Worm (Caenorhabditis elegans) whole organism, L1 larva: Measurements from ENCODE around the gene C17C3.11.

Source experiments
- C16A3.4 ChIP-seq: fragments of 150-350 bp; optimal IDR thresholded peaks from 2 replicates; lab custom pipeline; 2014; ENCODE audit warnings: missing biosample characterization, missing genetic modification characterization
- F16B12.6 ChIP-seq: fragments of 150-350 bp; optimal IDR thresholded peaks from 2 replicates; lab custom pipeline; 2014; ENCODE audit warnings: missing biosample characterization, missing genetic modification characterization
- aha-1 ChIP-seq: fragments of 150-350 bp; optimal IDR thresholded peaks from 2 replicates; lab custom pipeline; 2014; ENCODE audit warnings: missing biosample characterization, missing genetic modification characterization
- blmp-1 ChIP-seq: fragments of 150-350 bp; optimal IDR thresholded peaks from 2 replicates; lab custom pipeline; 2014; ENCODE audit warnings: missing biosample characterization, missing genetic modification characterization
- ceh-82 ChIP-seq, 3 experiments: fragments of 150-350 bp in 1 of 3; sonication (generic microtip) in 2 of 3; optimal IDR thresholded peaks; 2 replicates each; lab custom pipeline; 2014 to 2017; ENCODE audit warnings: missing biosample characterization in 3 of 3, missing genetic modification characterization in 3 of 3
- ceh-90 ChIP-seq: sonication (generic microtip); optimal IDR thresholded peaks from 2 replicates; lab custom pipeline; 2016; ENCODE audit warnings: missing genetic modification characterization, missing compliant biosample characterization
- ces-1 ChIP-seq: fragments of 150-350 bp; optimal IDR thresholded peaks from 2 replicates; lab custom pipeline; 2014; ENCODE audit warnings: missing biosample characterization, missing genetic modification reagents, missing genetic modification characterization
- egl-27 ChIP-seq, 2 experiments: fragments of 150-350 bp in 1 of 2; sonication (generic microtip); optimal IDR thresholded peaks; 3 replicates each; lab custom pipeline; 2017 to 2018; ENCODE audit warnings: missing biosample characterization in 2 of 2, missing genetic modification characterization in 2 of 2, missing genetic modification reagents in 2 of 2
- elt-2 ChIP-seq: sonication (generic microtip); optimal IDR thresholded peaks from 2 replicates; lab custom pipeline; 2016; ENCODE audit warnings: missing genetic modification characterization, mild to moderate bottlenecking, inconsistent platforms, missing compliant biosample characterization, missing genetic modification reagents
- ets-5 ChIP-seq: fragments of 200-800 bp; sonication (Bioruptor generic); IDR thresholded peaks from 2 replicates; pipeline ENCODE4 v1.3.6; 2022; ENCODE audit warnings: missing genetic modification characterization, missing compliant biosample characterization
- hlh-4 ChIP-seq: sonication (generic microtip); optimal IDR thresholded peaks from 2 replicates; lab custom pipeline; 2016; ENCODE audit warnings: mild to moderate bottlenecking, missing genetic modification characterization, missing compliant biosample characterization
- jun-1 ChIP-seq: fragments of 150-350 bp; optimal IDR thresholded peaks from 2 replicates; lab custom pipeline; 2014; ENCODE audit warnings: missing biosample characterization, missing genetic modification reagents, missing genetic modification characterization
- lin-15B ChIP-seq: fragments of 150-350 bp; sonication (generic microtip); optimal IDR thresholded peaks from 3 replicates; lab custom pipeline; 2014; ENCODE audit warnings: missing biosample characterization, missing genetic modification characterization
- lin-35 ChIP-seq, 2 experiments: fragments of 150-350 bp; optimal IDR thresholded peaks; 2 replicates each; lab custom pipeline; 2014; ENCODE audit warnings: missing biosample characterization in 2 of 2, missing genetic modification characterization in 2 of 2, missing genetic modification reagents in 2 of 2
- mab-9 ChIP-seq: fragments of 200-800 bp; sonication (Bioruptor generic); IDR thresholded peaks from 2 replicates; pipeline ENCODE4 v1.3.6; 2022; ENCODE audit warnings: missing genetic modification reagents, missing genetic modification characterization, missing compliant biosample characterization
- mdl-1 ChIP-seq, 2 experiments: fragments of 150-350 bp; optimal IDR thresholded peaks; 2 replicates each; lab custom pipeline; 2014 to 2017; ENCODE audit warnings: missing biosample characterization in 2 of 2, missing genetic modification characterization in 2 of 2, inconsistent platforms in 1 of 2
- mep-1 ChIP-seq: fragments of 150-350 bp; optimal IDR thresholded peaks from 2 replicates; lab custom pipeline; 2014; ENCODE audit warnings: missing biosample characterization, missing genetic modification characterization
- nhr-11 ChIP-seq: fragments of 150-350 bp; optimal IDR thresholded peaks from 2 replicates; lab custom pipeline; 2014; ENCODE audit warnings: missing biosample characterization, missing genetic modification characterization
- nhr-19 ChIP-seq: fragments of 200-800 bp; sonication (Bioruptor generic); conservative IDR thresholded peaks from 2 replicates; pipeline ENCODE4 v1.3.6; 2022; ENCODE audit warnings: missing genetic modification characterization, missing compliant biosample characterization
- nhr-20 ChIP-seq: sonication (generic microtip); optimal IDR thresholded peaks from 2 replicates; lab custom pipeline; 2016; ENCODE audit warnings: mild to moderate bottlenecking, missing genetic modification characterization, missing compliant biosample characterization
- nhr-237 ChIP-seq: fragments of 150-350 bp; optimal IDR thresholded peaks from 2 replicates; lab custom pipeline; 2014; ENCODE audit warnings: missing biosample characterization, missing genetic modification characterization
- nhr-28 ChIP-seq: fragments of 150-350 bp; optimal IDR thresholded peaks from 2 replicates; lab custom pipeline; 2014; ENCODE audit warnings: missing biosample characterization, missing genetic modification characterization
- nhr-47 ChIP-seq: sonication (generic microtip); optimal IDR thresholded peaks from 2 replicates; lab custom pipeline; 2016; ENCODE audit warnings: mild to moderate bottlenecking, missing genetic modification characterization, moderate library complexity, missing compliant biosample characterization
- nhr-71 ChIP-seq: sonication (generic microtip); optimal IDR thresholded peaks from 2 replicates; lab custom pipeline; 2016; ENCODE audit warnings: mild to moderate bottlenecking, missing genetic modification characterization, moderate library complexity, missing compliant biosample characterization
- nhr-76 ChIP-seq: sonication (generic microtip); optimal IDR thresholded peaks from 2 replicates; lab custom pipeline; 2017; ENCODE audit warnings: missing biosample characterization, missing genetic modification characterization
- nhr-90 ChIP-seq: sonication (generic microtip); optimal IDR thresholded peaks from 2 replicates; lab custom pipeline; 2016; ENCODE audit warnings: mild to moderate bottlenecking, missing genetic modification characterization, missing compliant biosample characterization; ENCODE audit not compliant: poor library complexity
- skn-1 ChIP-seq: fragments of 150-350 bp; optimal IDR thresholded peaks from 2 replicates; lab custom pipeline; 2014; ENCODE audit warnings: missing biosample characterization, missing genetic modification characterization
- snu-23 ChIP-seq: sonication (generic microtip); optimal IDR thresholded peaks from 2 replicates; lab custom pipeline; 2016; ENCODE audit warnings: missing genetic modification characterization, missing compliant biosample characterization
- sox-4 ChIP-seq: sonication (generic microtip); optimal IDR thresholded peaks from 2 replicates; lab custom pipeline; 2016; ENCODE audit warnings: missing genetic modification characterization, missing compliant biosample characterization
- sptf-1 ChIP-seq: fragments of 150-350 bp; optimal IDR thresholded peaks from 2 replicates; lab custom pipeline; 2014; ENCODE audit warnings: missing biosample characterization, missing genetic modification characterization
- swsn-7 ChIP-seq: sonication (generic microtip); optimal IDR thresholded peaks from 2 replicates; lab custom pipeline; 2016; ENCODE audit warnings: missing genetic modification characterization, missing compliant biosample characterization
- tlp-1 ChIP-seq: fragments of 150-350 bp; optimal IDR thresholded peaks from 2 replicates; lab custom pipeline; 2014; ENCODE audit warnings: missing biosample characterization, missing genetic modification characterization
- unc-30 ChIP-seq: sonication (generic microtip); optimal IDR thresholded peaks from 2 replicates; lab custom pipeline; 2017; ENCODE audit warnings: missing biosample characterization, missing genetic modification characterization
- unc-86 ChIP-seq: sonication (generic microtip); optimal IDR thresholded peaks from 2 replicates; lab custom pipeline; 2016; ENCODE audit warnings: missing genetic modification characterization, missing compliant biosample characterization
- zip-4 ChIP-seq: fragments of 200-800 bp; sonication (Bioruptor generic); optimal IDR thresholded peaks from 2 replicates; lab custom pipeline; 2018; ENCODE audit warnings: mild to moderate bottlenecking, missing genetic modification characterization, moderate library complexity, missing compliant biosample characterization
- ztf-4 ChIP-seq: fragments of 150-350 bp; optimal IDR thresholded peaks from 2 replicates; lab custom pipeline; 2014; ENCODE audit warnings: missing biosample characterization, missing genetic modification characterization

C17C3.11 gene

DNA sequence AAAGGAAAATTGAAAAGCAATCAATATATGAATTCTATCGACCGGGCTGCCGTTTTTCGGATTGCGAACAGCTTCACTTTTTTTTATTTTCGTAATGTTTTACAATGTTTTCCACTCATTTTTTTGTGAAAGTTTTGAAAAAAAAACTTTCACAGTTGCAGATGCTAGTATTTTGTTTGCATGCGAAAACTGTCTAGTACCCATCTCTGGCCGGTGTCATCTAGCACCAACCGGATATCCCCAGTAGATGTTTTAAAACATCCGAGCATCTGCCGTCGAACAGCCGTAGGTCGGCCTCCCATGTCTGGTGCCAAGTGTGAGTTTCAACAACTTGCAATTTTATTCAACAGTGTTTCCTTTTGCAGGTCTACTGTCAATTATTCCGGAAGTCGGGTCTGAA is 16.2 kb upstream of the C17C3.11 start, which contains the start of gene ZK177.12:
Gene ZK177.12, plus strand, starts transcription at position 301 of the 400 bp plus-strand sequence.
- TF ChIP-seq unc-86 (tag; lab: Kevin White, UChicago): no peak
- no peak for TF ChIP-seq nhr-76 (tag; lab: Kevin White, UChicago)
- TF ChIP-seq hlh-4 (tag; lab: Kevin White, UChicago): no peak
- TF ChIP-seq nhr-20: no peak
- no peak for TF ChIP-seq mdl-1 (tag; optimal IDR thresholded peaks at IDR 0.05; lab: Kevin White, UChicago)
- TF ChIP-seq zip-4 (GFP tag; lab: Kevin White, UChicago): no peak
- TF ChIP-seq unc-30: no peak
- TF ChIP-seq ces-1 (GFP tag; lab: Kevin White, UChicago): no peak
- no peak for TF ChIP-seq jun-1 (tag; lab: Kevin White, UChicago)
- no peak for TF ChIP-seq lin-15B (tag; lab: Kevin White, UChicago)
- no peak for TF ChIP-seq F16B12.6
- TF ChIP-seq ceh-90 (tag; lab: Kevin White, UChicago): no peak
- no peak for TF ChIP-seq lin-35 (GFP tag; optimal IDR thresholded peaks at IDR 0.05; lab: Kevin White, UChicago)
- no peak for TF ChIP-seq C16A3.4 (tag; lab: Kevin White, UChicago)
- no peak for TF ChIP-seq sptf-1
- TF ChIP-seq snu-23: no peak
- no peak for TF ChIP-seq nhr-47 (tag; lab: Kevin White, UChicago)

DNA sequence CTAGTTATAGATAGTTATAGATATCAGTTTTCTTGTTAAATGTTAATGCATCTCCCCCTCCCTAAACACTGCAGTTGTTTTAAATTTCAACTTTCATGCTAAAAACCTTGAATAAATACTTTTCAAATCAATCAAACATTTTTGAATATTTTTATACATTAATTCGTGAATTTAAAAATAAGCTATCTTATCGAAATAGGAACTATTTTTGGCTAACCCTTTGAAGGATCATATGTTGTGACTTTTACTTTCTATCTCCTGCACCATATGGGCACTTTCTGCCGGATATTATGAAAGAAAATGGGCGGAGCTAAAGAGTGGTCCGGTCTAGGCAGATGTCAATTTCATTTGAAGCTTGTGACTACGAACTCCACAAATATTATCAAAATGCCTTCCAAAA is 15.0 kb upstream of the C17C3.11 start, which contains the start of gene ZK177.11:
Gene ZK177.11, plus strand, starts transcription at position 301 of the 400 bp plus-strand sequence.
- no peak for TF ChIP-seq lin-15B (tag; lab: Kevin White, UChicago)
- no peak for TF ChIP-seq swsn-7 (tag; lab: Kevin White, UChicago)
- no peak for TF ChIP-seq egl-27 (tag; optimal IDR thresholded peaks at IDR 0.05; lab: Kevin White, UChicago)
- TF ChIP-seq unc-86 (tag; lab: Kevin White, UChicago): no peak
- TF ChIP-seq sox-4 (tag; lab: Kevin White, UChicago): no peak
- TF ChIP-seq nhr-47 (tag; lab: Kevin White, UChicago): no peak
- no peak for TF ChIP-seq nhr-11
- TF ChIP-seq aha-1 (tag; lab: Kevin White, UChicago): no peak

DNA sequence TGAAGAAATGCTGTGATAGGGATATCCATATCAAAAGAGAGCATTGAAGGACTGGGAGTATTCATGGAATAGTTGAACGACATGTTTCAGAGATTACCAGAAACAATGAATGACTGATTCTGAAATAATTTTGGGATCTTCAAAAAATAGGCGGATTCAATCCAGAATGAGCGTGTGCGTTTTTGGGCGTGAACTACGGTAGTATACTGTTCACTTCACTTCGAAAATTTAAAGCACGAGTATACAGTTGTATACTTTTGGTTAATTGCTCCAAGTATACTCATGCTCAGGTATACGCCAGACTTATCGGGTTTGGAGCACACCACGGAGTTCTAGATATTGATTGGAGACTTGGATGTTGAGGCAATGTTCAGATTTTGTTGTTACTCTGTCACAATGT is 12.3 kb upstream of the C17C3.11 start, which contains the start of gene tbx-35:
Gene tbx-35, minus strand, starts transcription at position 101 of the 400 bp plus-strand sequence.
- TF ChIP-seq lin-35 (GFP tag; optimal IDR thresholded peaks at IDR 0.05; lab: Kevin White, UChicago) (no peak), ceh-82 (tag; optimal IDR thresholded peaks at IDR 0.05; lab: Kevin White, UChicago) (no peak), C16A3.4 (tag; lab: Kevin White, UChicago) (no peak), zip-4 (GFP tag; lab: Kevin White, UChicago) (no peak), mab-9 (GFP tag; lab: Robert Waterston, UW) (no peak), nhr-71 (tag; lab: Kevin White, UChicago) (no peak), F16B12.6 (no peak), mdl-1 (tag; optimal IDR thresholded peaks at IDR 0.05; lab: Kevin White, UChicago) (no peak), elt-2 (tag; lab: Kevin White, UChicago) (no peak), nhr-237 (tag; lab: Kevin White, UChicago) (no peak), hlh-4 (tag; lab: Kevin White, UChicago) (no peak), mep-1 (tag; lab: Kevin White, UChicago) (no peak), nhr-19 (GFP tag; lab: Robert Waterston, UW) (no peak), skn-1 (no peak), nhr-20 (no peak), nhr-90 (tag; lab: Kevin White, UChicago) (no peak), ztf-4 (tag; lab: Kevin White, UChicago) (no peak), nhr-11 (no peak), nhr-28 (tag; lab: Kevin White, UChicago) (no peak)

DNA sequence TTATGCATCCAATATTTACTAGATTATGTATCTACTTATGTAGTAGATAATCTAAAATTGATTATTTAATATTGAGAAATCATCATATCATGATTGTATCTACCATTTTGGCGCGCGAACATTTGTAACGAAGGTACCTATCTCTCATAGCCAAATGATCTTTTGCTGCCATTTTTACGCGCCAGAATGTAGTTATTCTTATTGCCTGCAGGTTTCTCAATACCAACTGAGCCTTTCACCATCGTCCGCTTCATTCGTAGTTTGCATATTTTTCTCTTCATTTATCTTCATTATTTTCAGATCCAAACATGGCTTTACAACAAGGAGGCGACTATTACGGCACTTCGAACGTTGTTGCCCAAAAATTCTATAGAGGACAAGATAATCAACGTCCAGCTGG is 9.8 kb upstream of the C17C3.11 start, which contains the start of gene ZK177.1:
Gene ZK177.1, plus strand, starts transcription at position 301 of the 400 bp plus-strand sequence.
- TF ChIP-seq nhr-20: no peak
- no peak for TF ChIP-seq egl-27 (tag; optimal IDR thresholded peaks at IDR 0.05; lab: Kevin White, UChicago)
- TF ChIP-seq blmp-1 (tag; lab: Kevin White, UChicago): no peak
- no peak for TF ChIP-seq unc-30
- TF ChIP-seq tlp-1 (tag; lab: Kevin White, UChicago): no peak
- no peak for TF ChIP-seq ets-5
